Worm (Caenorhabditis elegans) whole organism, young adult: ENCODE data around the gene srg-2.

Experiments used
- ccch-3 ChIP-seq: fragments of 200-800 bp; sonication (Bioruptor generic); optimal IDR thresholded peaks from 2 replicates; lab custom pipeline; 2018; ENCODE audit warnings: mild to moderate bottlenecking, missing genetic modification characterization, missing compliant biosample characterization
- dpl-1 ChIP-seq: fragments of 150-350 bp; optimal IDR thresholded peaks from 2 replicates; lab custom pipeline; 2014; ENCODE audit warnings: missing biosample characterization, missing genetic modification reagents, missing genetic modification characterization
- egl-44 ChIP-seq: fragments of 200-800 bp; sonication (Bioruptor generic); IDR thresholded peaks from 2 replicates; pipeline ENCODE4 v1.3.6; 2022; ENCODE audit warnings: missing genetic modification reagents, missing genetic modification characterization, missing compliant biosample characterization
- lin-35 ChIP-seq, 3 experiments: fragments of 150-350 bp in 2 of 3; sonication (generic microtip) in 1 of 3; optimal IDR thresholded peaks; 2 replicates each; lab custom pipeline; 2014 to 2018; ENCODE audit warnings: missing biosample characterization in 3 of 3, missing genetic modification characterization in 3 of 3, missing genetic modification reagents in 3 of 3

- TF ChIP-seq dpl-1 (GFP tag; lab: Kevin White, UChicago), result no peak
- TF ChIP-seq egl-44, result no peak
- no peak for TF ChIP-seq lin-35 (GFP tag; optimal IDR thresholded peaks at IDR 0.05; lab: Kevin White, UChicago)
- no peak for TF ChIP-seq ccch-3 (GFP tag; lab: Kevin White, UChicago)
Measured at ce11 chrIII:6213915-6214314, 46.1 kb downstream of the srg-2 start, which contains the start of gene C23G10.10.
